Fruit fly (Drosophila melanogaster) whole organism, embryonic: ENCODE measurements around the gene Adgf-C.

Experiments used
- B-H1 ChIP-seq: fragments of 200-800 bp; sonication (Bioruptor generic); IDR thresholded peaks from 3 replicates; pipeline ENCODE4 v1.3.6; 2022; ENCODE audit warnings: missing biosample characterization, missing genetic modification characterization
- BEAF-32 ChIP-seq: fragments of 200-800 bp; sonication (Bioruptor generic); optimal IDR thresholded peaks from 3 replicates; lab custom pipeline; 2017; ENCODE audit warnings: missing biosample characterization, missing genetic modification characterization, mild to moderate bottlenecking, moderate library complexity, missing genetic modification reagents
- CG10462 ChIP-seq: fragments of 200-800 bp; sonication (Bioruptor generic); optimal IDR thresholded peaks from 2 replicates; lab custom pipeline; 2016; ENCODE audit warnings: missing biosample characterization, missing genetic modification characterization
- CG12104 ChIP-seq: fragments of 200-800 bp; sonication (Bioruptor generic); optimal IDR thresholded peaks from 3 replicates; lab custom pipeline; 2016; ENCODE audit warnings: missing biosample characterization, missing genetic modification characterization
- CG12155 ChIP-seq: fragments of 200-800 bp; sonication (Bioruptor generic); optimal IDR thresholded peaks from 3 replicates; lab custom pipeline; 2016; ENCODE audit warnings: missing biosample characterization, missing genetic modification characterization
- CG14014 ChIP-seq: fragments of 200-800 bp; sonication (Bioruptor generic); IDR thresholded peaks from 2 replicates; pipeline ENCODE4 v1.3.6; 2022; ENCODE audit warnings: missing biosample characterization, missing genetic modification characterization
- CG14050 ChIP-seq: fragments of 200-800 bp; sonication (Bioruptor generic); IDR thresholded peaks from 3 replicates; pipeline ENCODE4 v1.3.6; 2022; ENCODE audit warnings: missing biosample characterization, missing genetic modification characterization
- CG14667 ChIP-seq: fragments of 200-800 bp; sonication (Bioruptor generic); IDR thresholded peaks from 2 replicates; pipeline ENCODE4 v1.3.6; 2022; ENCODE audit warnings: missing biosample characterization, missing genetic modification characterization
- CG14965 ChIP-seq: fragments of 200-800 bp; sonication (Bioruptor generic); optimal IDR thresholded peaks from 2 replicates; lab custom pipeline; 2016; ENCODE audit warnings: missing biosample characterization, missing genetic modification characterization, borderline replicate concordance
- CG15479 ChIP-seq: fragments of 200-800 bp; sonication (Bioruptor generic); optimal IDR thresholded peaks from 3 replicates; lab custom pipeline; 2019; ENCODE audit warnings: missing biosample characterization, mild to moderate bottlenecking, missing genetic modification characterization, moderate library complexity
- CG16813 ChIP-seq: fragments of 200-800 bp; sonication (Bioruptor generic); IDR thresholded peaks from 3 replicates; pipeline ENCODE4 v1.3.6; 2022; ENCODE audit warnings: missing biosample characterization, missing genetic modification characterization; ENCODE audit not compliant: partially characterized antibody
- CG2889 ChIP-seq: fragments of 200-800 bp; sonication (Bioruptor generic); IDR thresholded peaks from 3 replicates; pipeline ENCODE4 v1.3.6; 2022; ENCODE audit warnings: missing biosample characterization, missing genetic modification characterization
- CG30020 ChIP-seq: fragments of 200-800 bp; optimal IDR thresholded peaks from 2 replicates; lab custom pipeline; 2019; ENCODE audit warnings: missing biosample characterization, mild to moderate bottlenecking, missing genetic modification characterization, moderate library complexity
- CG3065 ChIP-seq: fragments of 200-800 bp; sonication (Bioruptor generic); optimal IDR thresholded peaks from 2 replicates; lab custom pipeline; 2016; ENCODE audit warnings: missing biosample characterization, missing genetic modification characterization
- CG5180 ChIP-seq: fragments of 200-800 bp; sonication (Bioruptor generic); optimal IDR thresholded peaks from 3 replicates; lab custom pipeline; 2017; ENCODE audit warnings: missing biosample characterization, missing genetic modification characterization, mild to moderate bottlenecking, moderate library complexity, missing genetic modification reagents
- CG7271 ChIP-seq: fragments of 200-800 bp; sonication (Bioruptor generic); optimal IDR thresholded peaks from 2 replicates; lab custom pipeline; 2018; ENCODE audit warnings: missing biosample characterization, mild to moderate bottlenecking, missing genetic modification characterization, moderate library complexity
- Dip2 ChIP-seq: fragments of 200-800 bp; sonication (Bioruptor generic); IDR thresholded peaks from 2 replicates; pipeline ENCODE4 v1.3.6; 2022; ENCODE audit warnings: missing biosample characterization, missing genetic modification characterization
- Doc2 ChIP-seq: fragments of 200-800 bp; sonication (Bioruptor generic); IDR thresholded peaks from 2 replicates; pipeline ENCODE4 v1.3.6; 2022; ENCODE audit warnings: missing biosample characterization, missing genetic modification characterization
- Dp ChIP-seq: fragments of 200-800 bp; sonication (Bioruptor generic); optimal IDR thresholded peaks from 2 replicates; lab custom pipeline; 2018; ENCODE audit warnings: missing biosample characterization, mild to moderate bottlenecking, missing genetic modification characterization, moderate library complexity
- Mad ChIP-seq: fragments of 200-800 bp; sonication (Bioruptor generic); optimal IDR thresholded peaks from 2 replicates; lab custom pipeline; 2016; ENCODE audit warnings: missing biosample characterization, missing genetic modification characterization
- Med ChIP-seq: fragments of 200-800 bp; sonication (Bioruptor generic); peaks from one replicate; lab custom pipeline; 2016; ENCODE audit warnings: missing biosample characterization, missing genetic modification characterization, mild to moderate bottlenecking, inconsistent platforms, moderate library complexity
- Nf-YC ChIP-seq: fragments of 200-800 bp; optimal IDR thresholded peaks from 3 replicates; lab custom pipeline; 2019; ENCODE audit warnings: missing biosample characterization, mild to moderate bottlenecking, missing genetic modification characterization, moderate library complexity
- NfI ChIP-seq: fragments of 200-800 bp; sonication (Bioruptor generic); optimal IDR thresholded peaks from 3 replicates; lab custom pipeline; 2018; ENCODE audit warnings: missing biosample characterization, mild to moderate bottlenecking, missing genetic modification characterization, moderate library complexity
- Oli ChIP-seq: fragments of 200-800 bp; sonication (Bioruptor generic); optimal IDR thresholded peaks from 2 replicates; lab custom pipeline; 2018; ENCODE audit warnings: missing biosample characterization, mild to moderate bottlenecking, missing genetic modification characterization, moderate library complexity
- Scr ChIP-seq: fragments of 200-800 bp; sonication (Bioruptor generic); IDR thresholded peaks from 2 replicates; pipeline ENCODE4 v1.3.6; 2022; ENCODE audit warnings: missing biosample characterization, missing genetic modification characterization; ENCODE audit not compliant: partially characterized antibody
- Side ChIP-seq: fragments of 200-800 bp; sonication (Bioruptor generic); optimal IDR thresholded peaks from 2 replicates; lab custom pipeline; 2016; ENCODE audit warnings: missing biosample characterization, missing genetic modification characterization
- ac ChIP-seq: fragments of 200-800 bp; sonication (Bioruptor generic); optimal IDR thresholded peaks from 3 replicates; lab custom pipeline; 2017; ENCODE audit warnings: missing biosample characterization, mild to moderate bottlenecking, missing genetic modification characterization
- bab2 ChIP-seq: fragments of 200-800 bp; sonication (Bioruptor generic); optimal IDR thresholded peaks from 2 replicates; lab custom pipeline; 2016; ENCODE audit warnings: missing biosample characterization, missing genetic modification characterization
- bbx ChIP-seq: fragments of 200-800 bp; sonication (Bioruptor generic); IDR thresholded peaks from 2 replicates; pipeline ENCODE4 v1.3.6; 2022; ENCODE audit warnings: missing biosample characterization, missing genetic modification characterization; ENCODE audit not compliant: partially characterized antibody
- crc ChIP-seq: fragments of 200-800 bp; sonication (Bioruptor generic); optimal IDR thresholded peaks from 2 replicates; lab custom pipeline; 2016; ENCODE audit warnings: missing biosample characterization, missing genetic modification characterization
- ems ChIP-seq: fragments of 200-800 bp; sonication (Bioruptor generic); optimal IDR thresholded peaks from 3 replicates; lab custom pipeline; 2016; ENCODE audit warnings: missing biosample characterization, missing genetic modification characterization
- ewg ChIP-seq: fragments of 200-800 bp; sonication (Bioruptor generic); optimal IDR thresholded peaks from 3 replicates; lab custom pipeline; 2017; ENCODE audit warnings: mild to moderate bottlenecking, missing biosample characterization, missing genetic modification reagents, missing genetic modification characterization
- hb ChIP-seq: fragments of 200-800 bp; sonication (Bioruptor generic); IDR thresholded peaks from 3 replicates; pipeline ENCODE4 v1.3.6; 2022; ENCODE audit warnings: missing biosample characterization, missing genetic modification characterization; ENCODE audit not compliant: partially characterized antibody
- kah ChIP-seq: fragments of 200-800 bp; sonication (Bioruptor generic); optimal IDR thresholded peaks from 2 replicates; lab custom pipeline; 2018; ENCODE audit warnings: missing biosample characterization, mild to moderate bottlenecking, missing genetic modification characterization
- klu ChIP-seq: fragments of 200-800 bp; sonication (Bioruptor generic); IDR thresholded peaks from 2 replicates; pipeline ENCODE4 v1.3.6; 2022; ENCODE audit warnings: missing biosample characterization, missing genetic modification characterization
- lmd ChIP-seq: fragments of 200-800 bp; sonication (Bioruptor generic); IDR thresholded peaks from 2 replicates; pipeline ENCODE4 v1.3.6; 2022; ENCODE audit warnings: missing biosample characterization, missing genetic modification characterization
- org-1 ChIP-seq: fragments of 200-800 bp; sonication (Bioruptor generic); optimal IDR thresholded peaks from 2 replicates; lab custom pipeline; 2017; ENCODE audit warnings: missing biosample characterization, missing genetic modification characterization
- otp ChIP-seq: fragments of 200-800 bp; sonication (Bioruptor generic); IDR thresholded peaks from 3 replicates; pipeline ENCODE4, ENCODE4 v1.3.6; 2022; ENCODE audit warnings: missing biosample characterization, missing genetic modification characterization
- pb ChIP-seq: fragments of 200-800 bp; sonication (Bioruptor generic); optimal IDR thresholded peaks from 3 replicates; lab custom pipeline; 2016; ENCODE audit warnings: missing biosample characterization, missing genetic modification characterization
- pho ChIP-seq: fragments of 200-800 bp; sonication (Bioruptor generic); optimal IDR thresholded peaks from 2 replicates; lab custom pipeline; 2016; ENCODE audit warnings: missing biosample characterization, missing genetic modification characterization
- prd ChIP-seq, 3 experiments: fragments of >200 bp in 2 of 3; fragments of 200-800 bp in 1 of 3; sonication (Bioruptor generic) in 1 of 3; optimal IDR thresholded peaks in 2 of 3; IDR thresholded peaks in 1 of 3; 2 replicates in 2 of 3; 3 replicates in 1 of 3; pipeline versions ENCODE4 v1.3.6 to Lab custom; 2017 to 2022; ENCODE audit warnings: missing biosample characterization in 1 of 3, missing genetic modification characterization in 1 of 3
- psq ChIP-seq: fragments of 200-800 bp; sonication (Bioruptor generic); optimal IDR thresholded peaks from 2 replicates; lab custom pipeline; 2017; ENCODE audit warnings: missing biosample characterization, missing genetic modification characterization
- ro ChIP-seq: fragments of 200-800 bp; sonication (Bioruptor generic); IDR thresholded peaks from 2 replicates; pipeline ENCODE4 v1.3.6; 2022; ENCODE audit warnings: missing biosample characterization, missing genetic modification characterization
- stwl ChIP-seq: fragments of 200-800 bp; sonication (Bioruptor generic); optimal IDR thresholded peaks from 3 replicates; lab custom pipeline; 2018; ENCODE audit warnings: missing biosample characterization, mild to moderate bottlenecking, missing genetic modification characterization, moderate library complexity
- tap ChIP-seq: fragments of 200-800 bp; optimal IDR thresholded peaks from 3 replicates; lab custom pipeline; 2019; ENCODE audit warnings: missing biosample characterization, mild to moderate bottlenecking, missing genetic modification characterization, moderate library complexity
- tna ChIP-seq: fragments of 200-800 bp; sonication (Bioruptor generic); IDR thresholded peaks from 2 replicates; pipeline ENCODE4 v1.3.6; 2022; ENCODE audit warnings: missing biosample characterization, missing genetic modification characterization; ENCODE audit not compliant: partially characterized antibody
- zf30C ChIP-seq: fragments of 200-800 bp; sonication (Bioruptor generic); optimal IDR thresholded peaks from 3 replicates; lab custom pipeline; 2018; ENCODE audit warnings: missing biosample characterization, mild to moderate bottlenecking, missing genetic modification characterization

The Adgf-C gene

DNA sequence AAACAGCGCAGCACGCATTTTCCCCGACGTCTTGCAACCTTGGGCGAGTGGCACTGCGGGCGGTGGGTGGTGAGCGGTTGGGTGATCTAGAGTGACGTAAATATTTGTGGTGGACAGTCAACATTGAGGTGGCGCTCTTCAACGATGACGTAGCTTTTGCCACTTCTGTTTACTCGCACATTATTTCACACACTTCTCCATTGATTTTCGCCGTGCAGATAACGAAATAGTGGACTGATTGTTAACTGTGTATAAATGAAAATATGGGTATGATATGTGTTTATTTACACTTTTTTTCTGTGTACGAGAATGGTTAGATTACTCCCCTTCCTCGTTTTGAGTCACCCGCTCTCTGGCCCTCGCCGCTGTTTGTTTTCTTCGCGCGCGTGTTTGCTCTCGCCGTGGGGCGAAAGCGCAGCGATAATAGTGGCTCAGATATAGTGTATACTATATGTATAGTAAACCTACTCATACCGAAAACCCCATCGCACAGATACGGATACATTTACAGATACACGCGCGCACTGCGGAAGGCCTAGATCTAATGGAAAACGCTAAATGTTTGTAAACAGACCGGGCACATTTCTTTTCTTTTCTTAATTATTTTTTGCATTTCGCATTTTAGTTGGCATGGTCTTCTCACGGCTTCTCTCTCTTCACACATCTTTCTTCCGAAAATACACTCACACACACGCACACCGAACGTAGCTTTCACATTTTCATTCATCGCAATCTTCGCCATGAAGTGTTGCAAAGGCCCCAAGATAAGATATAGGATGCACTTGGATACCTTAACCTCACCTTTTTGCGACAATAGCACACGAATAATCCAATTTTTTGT, 20.0 kb upstream of the Adgf-C start, which contains the start of gene omd (continued):
- TF ChIP-seq CG2889 (GFP tag; lab: Robert Waterston, UW), result no peak
- TF ChIP-seq CG14965, result peak; percentile 52
- no peak for TF ChIP-seq stwl (tag; lab: Kevin White, UChicago)
- no peak for TF ChIP-seq klu (GFP tag; lab: Robert Waterston, UW)
- no peak for TF ChIP-seq Scr (GFP tag; lab: Robert Waterston, UW)
- peak; percentile 18 for TF ChIP-seq CG12104 (GFP tag; lab: Kevin White, UChicago)
- peak; percentile 81 for TF ChIP-seq zf30C (GFP tag; lab: Kevin White, UChicago)
- TF ChIP-seq CG15479 (GFP tag; lab: Kevin White, UChicago), result peak; percentile 15
- no peak for TF ChIP-seq CG14667
- peak; percentile 75; the same call in 1 of the 3 replicates for TF ChIP-seq otp
- TF ChIP-seq Oli (tag; lab: Kevin White, UChicago), result no peak
- no peak for TF ChIP-seq ro (GFP tag; lab: Robert Waterston, UW)
- no peak for TF ChIP-seq tna
- TF ChIP-seq kah (GFP tag; lab: Kevin White, UChicago), result no peak
- TF ChIP-seq Dp (GFP tag; lab: Kevin White, UChicago), result peak; percentile 9
- TF ChIP-seq CG14014 (GFP tag; lab: Robert Waterston, UW), result peak; percentile 55; the same call in 1 of the 2 replicates
- peak; percentile 89 for TF ChIP-seq Med (GFP tag; lab: Kevin White, UChicago)
- no peak for TF ChIP-seq bbx (GFP tag; lab: Robert Waterston, UW)
- TF ChIP-seq pb (GFP tag; lab: Kevin White, UChicago), result peak; percentile 21
- peak; percentile 28 for TF ChIP-seq ewg (GFP tag; lab: Kevin White, UChicago)
- no peak for TF ChIP-seq NfI (GFP tag; lab: Kevin White, UChicago)
- no peak for TF ChIP-seq Nf-YC (tag; lab: Kevin White, UChicago)
- no peak for TF ChIP-seq BEAF-32
- 0 out of 3 replicates have a peak, but pooled peaks have one; percentile 14 for TF ChIP-seq CG16813 (GFP tag; lab: Robert Waterston, UW)
- TF ChIP-seq Side (GFP tag; lab: Kevin White, UChicago), result peak; percentile 78
- no peak for TF ChIP-seq CG30020 (tag; lab: Kevin White, UChicago)
- TF ChIP-seq ac, result peak; percentile 74

DNA sequence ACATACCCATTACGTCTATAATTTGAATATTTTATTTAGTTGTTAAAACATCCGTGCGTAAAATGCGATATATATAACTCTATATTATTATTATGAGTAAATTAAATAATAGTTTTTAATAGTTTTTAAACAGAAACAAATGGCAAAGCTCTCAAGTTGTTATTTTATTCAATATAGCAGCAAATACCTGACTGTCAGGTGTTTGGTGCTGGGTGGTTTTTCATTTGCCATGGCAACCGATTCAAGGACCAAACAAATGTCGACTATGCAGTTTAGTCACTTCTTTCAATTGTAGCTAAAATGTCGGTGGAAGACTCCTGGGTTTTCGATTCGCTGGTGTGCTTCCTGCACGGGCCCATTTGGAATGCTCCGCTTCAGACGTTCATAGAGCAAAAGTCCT, 12.8 kb upstream of the Adgf-C start, which contains the start of gene CG14367:
TSS of gene CG14367 (plus strand) at position 301 of the 400 bp plus-strand sequence.
- TF ChIP-seq CG5180 (GFP tag; lab: Kevin White, UChicago) (no peak), CG14050 (GFP tag; lab: Robert Waterston, UW) (no peak), lmd (GFP tag; lab: Robert Waterston, UW) (no peak), Doc2 (no peak), CG7271 (tag; lab: Kevin White, UChicago) (no peak), kah (GFP tag; lab: Kevin White, UChicago) (no peak), bab2 (GFP tag; lab: Kevin White, UChicago) (no peak)

DNA sequence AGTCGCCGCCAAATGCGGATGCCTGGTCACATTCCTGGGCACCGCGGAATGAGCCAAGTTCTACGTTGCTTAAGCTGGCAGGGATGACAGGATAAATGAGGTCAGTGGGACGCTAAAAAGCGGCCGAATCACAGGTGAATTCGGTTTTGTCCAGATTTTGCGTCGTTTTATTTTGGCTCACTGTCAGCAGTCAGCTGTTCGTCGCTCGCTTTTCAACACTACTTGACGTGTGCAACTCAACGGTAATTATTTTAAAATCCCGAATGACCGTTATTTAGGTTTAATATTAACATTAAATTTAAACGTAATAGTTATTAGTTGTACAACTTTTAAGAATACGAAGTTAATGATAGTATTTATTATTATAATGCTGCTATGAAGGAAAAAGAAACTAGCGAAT, 7.2 kb upstream of the Adgf-C start:
- TF ChIP-seq psq (GFP tag; lab: Kevin White, UChicago), result no peak
- no peak for TF ChIP-seq ems
- TF ChIP-seq CG3065 (GFP tag; lab: Kevin White, UChicago), result no peak
- no peak for TF ChIP-seq crc (GFP tag; lab: Kevin White, UChicago)
- no peak for TF ChIP-seq tap (tag; lab: Kevin White, UChicago)
- no peak for TF ChIP-seq Dip2 (GFP tag; lab: Robert Waterston, UW)
- no peak for TF ChIP-seq CG12155 (GFP tag; lab: Kevin White, UChicago)
- TF ChIP-seq B-H1 (GFP tag; lab: Robert Waterston, UW), result no peak
- TF ChIP-seq prd (optimal IDR thresholded peaks at IDR 0.05; lab: Kevin White, UChicago), result no peak
- TF ChIP-seq prd (GFP tag; IDR thresholded peaks at IDR 0.05; lab: Robert Waterston, UW), result no peak
- no peak for TF ChIP-seq Mad (GFP tag; lab: Kevin White, UChicago)
- no peak for TF ChIP-seq pho (GFP tag; lab: Kevin White, UChicago)
- TF ChIP-seq CG10462 (GFP tag; lab: Kevin White, UChicago), result peak; percentile 83
- no peak for TF ChIP-seq hb (GFP tag; lab: Robert Waterston, UW)
- TF ChIP-seq org-1 (GFP tag; lab: Kevin White, UChicago), result no peak
